Worm (Caenorhabditis elegans): ENCODE data around the gene lsy-13.
A peak's percentile ranks its signal among the peaks of the same experiment; 100 is the strongest.

lsy-13 gene

DNA sequence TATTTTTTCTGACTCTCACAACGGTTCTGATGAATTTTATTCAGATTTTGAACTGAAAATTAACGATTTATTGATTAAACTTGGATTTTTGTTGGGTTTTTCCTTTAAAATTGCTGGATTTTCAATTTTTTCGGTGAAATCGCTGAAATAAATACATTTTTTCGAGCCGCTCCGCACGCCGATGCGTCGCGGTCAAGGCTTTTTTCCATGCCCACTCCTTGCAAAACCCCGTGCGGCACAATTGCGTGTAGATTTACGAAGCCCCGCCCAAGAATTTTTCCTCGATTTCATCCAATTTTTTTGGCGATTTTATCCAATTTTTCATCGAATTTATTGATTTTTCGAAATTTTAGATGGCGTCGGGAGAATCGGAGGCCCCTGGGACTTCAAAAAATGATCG is 1.8 kb downstream of the lsy-13 start, which contains the start of gene gtsf-1:
Gene gtsf-1, plus strand, starts transcription at position 354 of the 400 bp plus-strand sequence.
- peak; percentile 73 for TF ChIP-seq M03D4.4 (tag; optimal IDR thresholded peaks at IDR 0.05)
- no peak for TF ChIP-seq snpc-4 (tag; optimal IDR thresholded peaks at IDR 0.05)
- no peak for TF ChIP-seq unc-62 (GFP tag; optimal IDR thresholded peaks at IDR 0.05)
- TF ChIP-seq ham-2 (GFP tag; optimal IDR thresholded peaks at IDR 0.05), result no peak
- TF ChIP-seq elt-1 (tag; optimal IDR thresholded peaks at IDR 0.05; ENCODE audit: borderline replicate concordance, insufficient read depth), result no peak
- TF ChIP-seq ceh-39 (tag; optimal IDR thresholded peaks at IDR 0.05), result peak; percentile 40
- no peak for TF ChIP-seq blmp-1 (tag; optimal IDR thresholded peaks at IDR 0.05)
- no peak for TF ChIP-seq nhr-2 (tag; optimal IDR thresholded peaks at IDR 0.05)
- TF ChIP-seq cnd-1 (tag; optimal IDR thresholded peaks at IDR 0.05), result peak; percentile 58
- TF ChIP-seq tbx-8 (GFP tag; optimal IDR thresholded peaks at IDR 0.05), result no peak
- no peak for TF ChIP-seq flh-1 (GFP tag; optimal IDR thresholded peaks at IDR 0.05)
- no peak for TF ChIP-seq zip-8 (tag; optimal IDR thresholded peaks at IDR 0.05)
- peak; percentile 24 for TF ChIP-seq hlh-1 (tag; optimal IDR thresholded peaks at IDR 0.05)
- peak; percentile 45 for TF ChIP-seq nhr-12 (tag; optimal IDR thresholded peaks at IDR 0.05)
- TF ChIP-seq unc-120 (tag; optimal IDR thresholded peaks at IDR 0.05; ENCODE audit: poor library complexity, severe bottlenecking), result peak; percentile 38
- TF ChIP-seq nhr-28 (tag; optimal IDR thresholded peaks at IDR 0.05), result no peak
- peak; percentile 46 for TF ChIP-seq lin-13 (tag; optimal IDR thresholded peaks at IDR 0.05)
- no peak for TF ChIP-seq nhr-76 (tag; optimal IDR thresholded peaks at IDR 0.05)
- peak; percentile 23 for TF ChIP-seq sem-2 (GFP tag; optimal IDR thresholded peaks at IDR 0.05)
- TF ChIP-seq ces-1 (GFP tag; optimal IDR thresholded peaks at IDR 0.05), result peak; percentile 61
- TF ChIP-seq pha-4 (tag; optimal IDR thresholded peaks at IDR 0.05), result peak; percentile 62
- peak; percentile 67 for TF ChIP-seq drap-1 (GFP tag; optimal IDR thresholded peaks at IDR 0.05)
- TF ChIP-seq lsy-2 (tag; optimal IDR thresholded peaks at IDR 0.05), result peak; percentile 78
- no peak for TF ChIP-seq mab-5 (tag; optimal IDR thresholded peaks at IDR 0.05)
- peak; percentile 88 for TF ChIP-seq mep-1 (tag; optimal IDR thresholded peaks at IDR 0.05)
- peak; percentile 16 for TF ChIP-seq ztf-11 (tag; optimal IDR thresholded peaks at IDR 0.05)
- TF ChIP-seq sptf-1 (tag; optimal IDR thresholded peaks at IDR 0.05), result peak; percentile 83
- no peak for TF ChIP-seq ceh-43 (GFP tag; optimal IDR thresholded peaks at IDR 0.05)
- TF ChIP-seq nhr-237 (tag; optimal IDR thresholded peaks at IDR 0.05), result peak; percentile 82
- TF ChIP-seq elt-3 (tag; optimal IDR thresholded peaks at IDR 0.05), result no peak
- TF ChIP-seq lin-32 (GFP tag; optimal IDR thresholded peaks at IDR 0.05), result no peak
- TF ChIP-seq mls-2 (tag; optimal IDR thresholded peaks at IDR 0.05), result peak; percentile 58
- no peak for TF ChIP-seq ceh-83 (GFP tag; optimal IDR thresholded peaks at IDR 0.05)
- no peak for TF ChIP-seq bed-3 (GFP tag; optimal IDR thresholded peaks at IDR 0.05)
- TF ChIP-seq unc-39 (tag; optimal IDR thresholded peaks at IDR 0.05), result no peak

DNA sequence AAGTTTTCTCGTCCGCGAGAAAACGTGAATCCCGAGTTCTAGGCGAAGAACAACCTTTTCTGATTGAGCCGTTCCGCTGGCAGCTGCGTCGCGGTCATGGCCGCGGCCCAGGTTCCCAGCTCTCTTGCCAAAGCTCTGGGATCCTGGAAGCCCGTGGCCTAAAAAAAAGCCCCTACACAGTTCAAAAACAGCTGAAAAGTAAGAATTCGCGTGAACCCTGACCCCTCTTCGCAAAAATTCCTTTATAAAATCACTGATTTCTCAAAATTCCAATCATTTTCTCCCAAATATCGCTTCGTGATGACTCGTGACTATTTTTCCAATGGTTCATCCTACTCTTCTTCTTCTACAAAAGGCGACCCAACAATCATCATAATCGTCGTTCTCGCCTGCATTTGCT is 3.6 kb downstream of the lsy-13 start, which contains the start of gene T06A10.107:
Gene T06A10.107, plus strand, starts transcription at position 301 of the 400 bp plus-strand sequence.
- no peak for TF ChIP-seq zip-8 (tag; optimal IDR thresholded peaks at IDR 0.05)
- no peak for TF ChIP-seq mep-1 (tag; optimal IDR thresholded peaks at IDR 0.05)
- no peak for TF ChIP-seq ces-1 (GFP tag; optimal IDR thresholded peaks at IDR 0.05)
- no peak for TF ChIP-seq nhr-28 (tag; optimal IDR thresholded peaks at IDR 0.05)
- TF ChIP-seq hlh-1 (tag; optimal IDR thresholded peaks at IDR 0.05), result no peak
- no peak for TF ChIP-seq mab-5 (tag; optimal IDR thresholded peaks at IDR 0.05)
- TF ChIP-seq blmp-1 (tag; optimal IDR thresholded peaks at IDR 0.05), result no peak
- no peak for TF ChIP-seq pha-4 (tag; optimal IDR thresholded peaks at IDR 0.05)
- no peak for TF ChIP-seq bed-3 (GFP tag; optimal IDR thresholded peaks at IDR 0.05)
- TF ChIP-seq nhr-76 (tag; optimal IDR thresholded peaks at IDR 0.05), result no peak
- TF ChIP-seq nhr-2 (tag; optimal IDR thresholded peaks at IDR 0.05), result no peak
- TF ChIP-seq M03D4.4 (tag; optimal IDR thresholded peaks at IDR 0.05), result no peak
- no peak for TF ChIP-seq elt-3 (tag; optimal IDR thresholded peaks at IDR 0.05)
- TF ChIP-seq nhr-12 (tag; optimal IDR thresholded peaks at IDR 0.05), result no peak
- TF ChIP-seq ztf-11 (tag; optimal IDR thresholded peaks at IDR 0.05), result no peak
- no peak for TF ChIP-seq lsy-2 (tag; optimal IDR thresholded peaks at IDR 0.05)
- TF ChIP-seq ceh-43 (GFP tag; optimal IDR thresholded peaks at IDR 0.05), result no peak
- no peak for TF ChIP-seq mls-2 (tag; optimal IDR thresholded peaks at IDR 0.05)
- TF ChIP-seq unc-62 (GFP tag; optimal IDR thresholded peaks at IDR 0.05), result no peak

DNA sequence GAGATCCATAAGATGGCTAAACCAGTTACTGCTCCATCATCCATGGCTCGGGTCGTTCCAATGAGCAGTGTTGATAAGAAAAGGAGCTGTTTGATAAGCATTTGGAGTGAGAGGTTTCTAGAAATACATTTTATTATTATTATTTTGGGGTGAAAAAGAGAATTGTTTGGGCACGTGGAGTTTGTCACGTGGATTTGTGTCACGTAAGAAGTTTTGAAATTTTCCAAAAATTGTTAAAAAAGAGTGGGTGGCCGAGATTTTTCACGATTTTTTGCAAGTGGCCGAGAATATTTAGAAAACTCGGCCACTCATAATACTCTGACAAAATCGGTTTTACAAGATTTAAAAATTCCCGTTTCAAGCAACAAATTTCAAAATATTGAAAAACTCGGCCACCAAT is 5.2 kb downstream of the lsy-13 start, which contains the start of gene T06A10.106:
Gene T06A10.106, minus strand, starts transcription at position 101 of the 400 bp plus-strand sequence.
- TF ChIP-seq cnd-1 (tag; optimal IDR thresholded peaks at IDR 0.05) (no peak), nhr-12 (tag; optimal IDR thresholded peaks at IDR 0.05) (no peak), ces-1 (GFP tag; optimal IDR thresholded peaks at IDR 0.05) (no peak), nhr-76 (tag; optimal IDR thresholded peaks at IDR 0.05) (no peak), unc-62 (GFP tag; optimal IDR thresholded peaks at IDR 0.05) (no peak), pha-4 (tag; optimal IDR thresholded peaks at IDR 0.05) (no peak), bed-3 (GFP tag; optimal IDR thresholded peaks at IDR 0.05) (no peak)
